Fruit fly (Drosophila melanogaster) Kc167 (cell line): ENCODE results near the gene CG31676.

Experiments
- Sin3A ChIP-seq: fragments of >200 bp; optimal IDR thresholded peaks from 2 replicates; lab custom pipeline; 2018; ENCODE audit warnings: missing external identifiers
- h ChIP-seq: fragments of >200 bp; optimal IDR thresholded peaks from 3 replicates; lab custom pipeline; 2018; ENCODE audit warnings: missing external identifiers
- insv ChIP-seq: fragments of >200 bp; optimal IDR thresholded peaks from 3 replicates; lab custom pipeline; 2018; ENCODE audit warnings: missing external identifiers
- psq ChIP-seq: fragments of >200 bp; optimal IDR thresholded peaks from 2 replicates; lab custom pipeline; 2017; ENCODE audit warnings: missing external identifiers
- ttk ChIP-seq: sonication (Bioruptor generic); optimal IDR thresholded peaks from 2 replicates; lab custom pipeline; 2017; ENCODE audit warnings: missing external identifiers

dm6 chr2L:20793881-20794280 is 46.7 kb upstream of the CG31676 start:
- TF ChIP-seq psq (no peak), insv (lab: Kevin White, UChicago) (no peak), ttk (lab: Kevin White, UChicago) (no peak), h (lab: Kevin White, UChicago) (no peak), Sin3A (lab: Kevin White, UChicago) (no peak)
